Fruit fly (Drosophila melanogaster) whole organism, wandering third instar larva: Measurements from ENCODE around the gene GIIIspla2.

Source experiments
- Abd-B ChIP-seq: fragments of >200 bp; optimal IDR thresholded peaks from 2 replicates; lab custom pipeline; 2017; ENCODE audit warnings: missing biosample characterization, missing genetic modification characterization
- CG32264 ChIP-seq: fragments of 200-800 bp; sonication (Bioruptor generic); optimal IDR thresholded peaks from 2 replicates; lab custom pipeline; 2016; ENCODE audit warnings: missing biosample characterization, missing genetic modification characterization
- CG9705 ChIP-seq: fragments of 200-800 bp; sonication (Bioruptor generic); optimal IDR thresholded peaks from 2 replicates; lab custom pipeline; 2018; ENCODE audit warnings: missing biosample characterization, mild to moderate bottlenecking, missing genetic modification characterization
- CrebA ChIP-seq: fragments of 200-800 bp; sonication (Bioruptor generic); optimal IDR thresholded peaks from 2 replicates; lab custom pipeline; 2016; ENCODE audit warnings: missing biosample characterization, mild to moderate bottlenecking, missing genetic modification characterization, borderline replicate concordance
- Dfd ChIP-seq: fragments of >200 bp; optimal IDR thresholded peaks from 2 replicates; lab custom pipeline; 2017; ENCODE audit warnings: missing biosample characterization, missing genetic modification characterization
- GATAd ChIP-seq: sonication (Bioruptor generic); optimal IDR thresholded peaks from 2 replicates; lab custom pipeline; 2016; ENCODE audit warnings: missing biosample characterization, missing genetic modification characterization
- HLH106 ChIP-seq: fragments of 200-800 bp; optimal IDR thresholded peaks from 3 replicates; lab custom pipeline; 2019; ENCODE audit warnings: missing biosample characterization, mild to moderate bottlenecking, missing genetic modification characterization, moderate library complexity
- Hnf4 ChIP-seq: fragments of 200-800 bp; sonication (Bioruptor generic); optimal IDR thresholded peaks from 2 replicates; lab custom pipeline; 2016; ENCODE audit warnings: missing biosample characterization, mild to moderate bottlenecking, missing genetic modification characterization
- Hr83 ChIP-seq: fragments of 200-300 bp; sonication (Bioruptor generic); optimal IDR thresholded peaks from 2 replicates; lab custom pipeline; 2016; ENCODE audit warnings: missing biosample characterization, mild to moderate bottlenecking, missing genetic modification characterization, moderate library complexity; ENCODE audit not compliant: poor library complexity, severe bottlenecking
- Jra ChIP-seq: sonication (Bioruptor generic); optimal IDR thresholded peaks from 2 replicates; lab custom pipeline; 2016; ENCODE audit warnings: missing biosample characterization, missing genetic modification characterization
- Mio ChIP-seq: sonication (Bioruptor generic); optimal IDR thresholded peaks from 2 replicates; lab custom pipeline; 2016; ENCODE audit warnings: missing biosample characterization, missing genetic modification characterization
- Myc ChIP-seq: fragments of >200 bp; optimal IDR thresholded peaks from 2 replicates; lab custom pipeline; 2017
- OdsH ChIP-seq: fragments of 200-800 bp; sonication (Bioruptor generic); optimal IDR thresholded peaks from 2 replicates; lab custom pipeline; 2016; ENCODE audit warnings: missing biosample characterization, mild to moderate bottlenecking, missing genetic modification characterization
- Rel ChIP-seq, 2 experiments: fragments of 200-800 bp; sonication (Bioruptor generic) in 1 of 2; optimal IDR thresholded peaks; 2 replicates in 1 of 2; 3 replicates in 1 of 2; lab custom pipeline; 2016 to 2019; ENCODE audit warnings: mild to moderate bottlenecking in 2 of 2, missing biosample characterization in 2 of 2, missing genetic modification characterization in 2 of 2, moderate library complexity in 1 of 2
- Sp1 ChIP-seq: fragments of 200-800 bp; sonication (Bioruptor generic); optimal IDR thresholded peaks from 3 replicates; lab custom pipeline; 2019; ENCODE audit warnings: missing biosample characterization, mild to moderate bottlenecking, missing genetic modification characterization, moderate library complexity
- Vsx2 ChIP-seq: fragments of 200-300, 225-300 bp; sonication (Bioruptor generic); optimal IDR thresholded peaks from 2 replicates; lab custom pipeline; 2018; ENCODE audit warnings: missing biosample characterization, missing genetic modification characterization; ENCODE audit not compliant: partially characterized antibody
- br ChIP-seq: fragments of 200-800 bp; sonication (Bioruptor generic); optimal IDR thresholded peaks from 2 replicates; lab custom pipeline; 2016; ENCODE audit warnings: missing biosample characterization, missing genetic modification characterization
- brk ChIP-seq: fragments of 200-800 bp; sonication (Bioruptor generic); optimal IDR thresholded peaks from 2 replicates; lab custom pipeline; 2016; ENCODE audit warnings: missing biosample characterization, mild to moderate bottlenecking, missing genetic modification characterization
- dl ChIP-seq, 2 experiments: fragments of 175-275, 200-275 bp in 1 of 2; fragments of 200-275 bp in 1 of 2; sonication (Bioruptor generic); optimal IDR thresholded peaks; lab custom pipeline; 2018; ENCODE audit warnings: mild to moderate bottlenecking in 2 of 2, missing biosample characterization in 2 of 2, missing genetic modification characterization in 2 of 2, moderate library complexity in 2 of 2; ENCODE audit not compliant: partially characterized antibody in 2 of 2, insufficient read depth in 1 of 2
- dmrt93B ChIP-seq: fragments of 200-800 bp; sonication (Bioruptor generic); optimal IDR thresholded peaks from 2 replicates; lab custom pipeline; 2018; ENCODE audit warnings: missing biosample characterization, mild to moderate bottlenecking, missing genetic modification characterization
- foxo ChIP-seq, 2 experiments: fragments of 200-800 bp; sonication (Bioruptor generic); optimal IDR thresholded peaks; 2 replicates in 1 of 2; 3 replicates in 1 of 2; lab custom pipeline; 2016 to 2017; ENCODE audit warnings: missing biosample characterization in 2 of 2, missing genetic modification characterization in 2 of 2
- fru ChIP-seq: fragments of 200-800 bp; sonication (Bioruptor generic); optimal IDR thresholded peaks from 3 replicates; lab custom pipeline; 2016; ENCODE audit warnings: missing biosample characterization, mild to moderate bottlenecking, missing genetic modification characterization
- h ChIP-seq: fragments of 200-800 bp; sonication (Bioruptor generic); optimal IDR thresholded peaks from 3 replicates; lab custom pipeline; 2016; ENCODE audit warnings: missing biosample characterization, mild to moderate bottlenecking, missing genetic modification characterization
- lola ChIP-seq: fragments of >200 bp; optimal IDR thresholded peaks from 2 replicates; lab custom pipeline; 2017; ENCODE audit warnings: missing biosample characterization, missing genetic modification characterization
- pan ChIP-seq: fragments of >200 bp; optimal IDR thresholded peaks from 2 replicates; lab custom pipeline; 2017
- psq ChIP-seq: fragments of 200-800 bp; sonication (Bioruptor generic); optimal IDR thresholded peaks from 3 replicates; lab custom pipeline; 2017; ENCODE audit warnings: missing biosample characterization, mild to moderate bottlenecking, missing genetic modification characterization, moderate library complexity
- rgr ChIP-seq: fragments of 200-800 bp; sonication (Bioruptor generic); optimal IDR thresholded peaks from 3 replicates; lab custom pipeline; 2016; ENCODE audit warnings: missing biosample characterization, mild to moderate bottlenecking, missing genetic modification characterization
- sage ChIP-seq: fragments of 200-800 bp; sonication (Bioruptor generic); optimal IDR thresholded peaks from 2 replicates; lab custom pipeline; 2016; ENCODE audit warnings: missing biosample characterization, mild to moderate bottlenecking, missing genetic modification characterization
- sv ChIP-seq: fragments of 200-800 bp; sonication (Bioruptor generic); optimal IDR thresholded peaks from 3 replicates; lab custom pipeline; 2016; ENCODE audit warnings: missing biosample characterization, missing genetic modification characterization
- tai ChIP-seq: sonication (Bioruptor generic); optimal IDR thresholded peaks from 2 replicates; lab custom pipeline; 2016; ENCODE audit warnings: missing biosample characterization, missing genetic modification characterization
- woc ChIP-seq: sonication (Bioruptor generic); optimal IDR thresholded peaks from 2 replicates; lab custom pipeline; 2016; ENCODE audit warnings: missing biosample characterization, mild to moderate bottlenecking, missing genetic modification characterization

The GIIIspla2 gene

DNA sequence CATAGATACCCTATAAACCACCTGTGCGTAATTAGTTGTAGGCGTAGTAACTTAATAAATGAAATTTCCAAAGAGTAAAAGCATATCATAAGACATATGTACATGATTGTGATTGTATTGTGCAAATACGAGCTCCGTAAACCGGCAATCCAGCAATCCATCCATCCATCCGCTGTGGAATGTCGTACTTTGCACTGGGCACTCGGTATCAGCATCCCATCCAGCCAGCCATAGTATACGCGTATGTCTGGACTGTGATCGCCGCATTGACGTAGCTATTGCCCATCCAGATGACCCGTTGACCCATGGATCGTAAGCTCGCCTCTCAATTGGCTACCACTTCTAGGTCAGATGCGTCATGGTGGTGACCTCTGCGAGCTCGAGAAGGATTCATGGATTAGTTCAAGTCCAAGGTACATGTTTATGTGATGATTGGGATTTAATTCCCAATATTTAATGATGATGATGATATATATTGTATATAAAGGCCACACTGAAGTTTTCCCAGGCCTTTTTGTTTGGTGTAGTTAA is 1.6 kb downstream of the GIIIspla2 start:
- TF ChIP-seq CG9705 (GFP tag; lab: Kevin White, UChicago): no peak
- TF ChIP-seq Vsx2 (GFP tag; lab: Kevin White, UChicago): no peak
- TF ChIP-seq brk (GFP tag; lab: Kevin White, UChicago): no peak
- TF ChIP-seq pan (lab: Kevin White, UChicago): no peak
- TF ChIP-seq rgr (GFP tag; lab: Kevin White, UChicago): no peak
- TF ChIP-seq woc (GFP tag; lab: Kevin White, UChicago): no peak
- TF ChIP-seq tai: no peak
- no peak for TF ChIP-seq OdsH (GFP tag; lab: Kevin White, UChicago)
- no peak for TF ChIP-seq CrebA (GFP tag; lab: Kevin White, UChicago)
- no peak for TF ChIP-seq lola (GFP tag; lab: Kevin White, UChicago)
- no peak for TF ChIP-seq dmrt93B
- no peak for TF ChIP-seq foxo (GFP tag; optimal IDR thresholded peaks at IDR 0.05; lab: Kevin White, UChicago)
- no peak for TF ChIP-seq h
- no peak for TF ChIP-seq Rel (GFP tag; optimal IDR thresholded peaks at IDR 0.05; lab: Kevin White, UChicago)
- no peak for TF ChIP-seq Rel (tag; optimal IDR thresholded peaks at IDR 0.05; lab: Kevin White, UChicago)
- TF ChIP-seq Mio: no peak
- TF ChIP-seq CG32264 (GFP tag; lab: Kevin White, UChicago): no peak
- TF ChIP-seq Sp1 (GFP tag; lab: Kevin White, UChicago): no peak

DNA sequence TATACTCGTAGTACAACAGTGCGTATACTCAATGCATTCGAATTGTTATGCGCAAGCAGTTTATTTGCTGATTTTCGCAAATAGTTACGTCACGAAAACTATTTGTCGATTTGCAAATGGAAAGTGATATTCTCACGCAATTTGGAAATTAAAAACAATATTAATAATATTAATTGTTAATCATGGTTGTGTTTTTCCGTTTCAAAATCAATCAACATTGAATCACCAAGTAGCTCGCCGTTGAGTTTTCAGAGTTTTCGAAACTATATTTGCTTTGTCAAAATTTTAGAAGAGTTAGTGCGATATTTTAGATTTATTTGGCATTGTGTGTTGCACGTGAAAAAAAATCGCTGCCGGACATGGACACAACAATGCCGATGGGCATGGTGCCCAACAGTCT is 2.3 kb downstream of the GIIIspla2 start, which contains the start of gene CG15337:
CG15337 (plus strand) TSS at position 301 of the 400 bp plus-strand sequence.
- TF ChIP-seq br (no peak), GATAd (GFP tag; lab: Kevin White, UChicago) (no peak), h (no peak), OdsH (GFP tag; lab: Kevin White, UChicago) (no peak), Hr83 (GFP tag; lab: Kevin White, UChicago) (no peak), rgr (GFP tag; lab: Kevin White, UChicago) (no peak), Rel (GFP tag; optimal IDR thresholded peaks at IDR 0.05; lab: Kevin White, UChicago) (no peak), Rel (tag; optimal IDR thresholded peaks at IDR 0.05; lab: Kevin White, UChicago) (no peak), HLH106 (tag; lab: Kevin White, UChicago) (no peak), fru (GFP tag; lab: Kevin White, UChicago) (no peak), CG9705 (GFP tag; lab: Kevin White, UChicago) (no peak), CG32264 (GFP tag; lab: Kevin White, UChicago) (no peak)
- TF ChIP-seq, all 38 proteins: peak for 0

DNA sequence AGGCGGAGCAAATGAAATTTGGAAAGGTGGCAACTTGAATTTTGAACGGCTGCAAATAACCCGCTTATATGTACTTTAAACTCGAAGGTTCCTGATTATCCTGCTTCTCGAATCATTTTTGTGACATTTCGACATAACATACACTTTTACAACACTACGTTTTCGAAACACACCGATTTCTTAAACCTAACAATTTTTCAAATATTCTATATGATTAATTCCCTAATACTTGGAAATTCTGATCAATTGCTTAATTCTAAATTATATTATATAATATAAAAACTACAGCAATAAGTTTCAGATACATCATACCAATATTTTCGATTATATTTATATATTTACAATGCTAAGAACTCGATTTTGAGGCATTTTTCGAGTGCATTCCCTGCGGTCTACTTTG is 5.3 kb downstream of the GIIIspla2 start, which contains the start of gene CG10761:
CG10761 (minus strand) TSS at position 101 of the 400 bp plus-strand sequence.
- TF ChIP-seq dl (GFP tag; optimal IDR thresholded peaks at IDR 0.05; lab: Kevin White, UChicago; ENCODE audit: insufficient read depth in 1 of 2, partially characterized antibody in 2 of 2) (no peak), sage (GFP tag; lab: Kevin White, UChicago) (no peak), Sp1 (GFP tag; lab: Kevin White, UChicago) (no peak), Jra (GFP tag; lab: Kevin White, UChicago) (no peak), Abd-B (GFP tag; lab: Kevin White, UChicago) (no peak), GATAd (GFP tag; lab: Kevin White, UChicago) (no peak), psq (GFP tag; lab: Kevin White, UChicago) (no peak), fru (GFP tag; lab: Kevin White, UChicago) (no peak), Hr83 (GFP tag; lab: Kevin White, UChicago) (no peak), HLH106 (tag; lab: Kevin White, UChicago) (no peak), Myc (lab: Kevin White, UChicago) (no peak), Rel (GFP tag; optimal IDR thresholded peaks at IDR 0.05; lab: Kevin White, UChicago) (no peak), Rel (tag; optimal IDR thresholded peaks at IDR 0.05; lab: Kevin White, UChicago) (no peak), Dfd (GFP tag; lab: Kevin White, UChicago) (no peak), Hnf4 (GFP tag; lab: Kevin White, UChicago) (no peak)
- TF ChIP-seq, all 38 proteins: peak for 0

DNA sequence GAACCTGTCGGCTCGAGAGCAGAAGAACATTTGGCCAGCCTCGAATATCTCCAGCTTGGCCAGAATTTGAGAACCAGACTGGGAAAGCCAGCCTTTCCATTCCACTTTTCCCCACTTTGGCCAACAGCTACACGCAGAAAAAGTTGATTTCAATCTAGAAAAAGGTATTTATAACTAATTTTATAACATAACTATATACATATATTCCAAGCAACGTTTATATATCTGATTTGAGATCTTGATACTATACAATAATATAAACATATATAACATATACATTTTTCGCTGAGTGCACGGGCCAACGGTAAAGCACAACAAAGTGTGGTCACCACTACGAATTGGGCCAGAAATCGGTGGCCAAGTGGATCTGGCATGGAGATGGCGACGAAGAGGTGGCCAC is 6.0 kb downstream of the GIIIspla2 start:
- TF ChIP-seq sv (GFP tag; lab: Kevin White, UChicago) (no peak), lola (GFP tag; lab: Kevin White, UChicago) (no peak)
